Worm (Caenorhabditis elegans): ENCODE data around the gene Y51H7C.1.
A peak's percentile ranks its signal among the peaks of the same experiment; 100 is the strongest.

The Y51H7C.1 gene

DNA sequence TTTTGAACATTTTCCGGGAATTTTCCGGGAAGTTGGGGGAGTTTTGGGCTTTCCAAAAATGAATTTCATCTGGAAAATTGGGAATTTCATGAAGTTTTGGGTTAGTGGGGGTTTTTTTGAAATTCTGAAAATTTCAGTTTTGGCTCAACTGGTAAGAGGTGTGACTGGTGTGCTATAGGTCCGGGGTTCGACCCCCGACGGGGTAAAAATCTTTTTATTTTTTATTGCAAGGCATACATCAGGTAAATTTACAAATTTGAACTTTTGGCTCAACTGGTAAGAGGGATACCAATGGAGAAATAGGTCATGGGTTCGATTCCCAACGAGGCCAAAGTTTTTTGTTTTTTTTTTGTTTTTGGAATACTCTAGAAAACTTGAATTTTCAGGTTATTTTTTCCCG, 14.1 kb downstream of the Y51H7C.1 start:
- TF ChIP-seq sea-2 (GFP tag; optimal IDR thresholded peaks at IDR 0.05), result no peak
- no peak for TF ChIP-seq daf-12 (tag; optimal IDR thresholded peaks at IDR 0.05)
- no peak for TF ChIP-seq unc-39 (tag; optimal IDR thresholded peaks at IDR 0.05)
- no peak for TF ChIP-seq ceh-82 (tag; optimal IDR thresholded peaks at IDR 0.05)
- TF ChIP-seq mdl-1 (tag; optimal IDR thresholded peaks at IDR 0.05), result no peak
- no peak for TF ChIP-seq pqm-1 (tag; optimal IDR thresholded peaks at IDR 0.05)

DNA sequence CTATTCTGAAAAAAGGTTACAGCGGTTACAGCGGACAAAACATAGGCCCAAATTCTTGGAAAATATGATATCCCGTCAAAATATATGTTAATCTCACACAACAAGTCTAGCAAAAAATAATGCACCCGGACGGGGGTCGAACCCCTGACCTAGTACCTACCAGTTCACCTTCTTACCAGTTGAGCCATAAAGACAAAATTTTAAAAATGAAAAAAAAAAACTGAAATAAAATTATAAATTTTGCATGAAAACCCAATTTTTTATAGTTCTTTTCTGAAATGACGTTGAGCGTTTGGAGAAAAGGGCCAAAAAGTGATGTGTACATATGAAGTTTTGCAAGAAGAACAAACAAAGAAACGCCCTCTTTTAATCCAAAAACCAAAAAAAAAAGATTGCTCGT, 14.9 kb downstream of the Y51H7C.1 start:
- TF ChIP-seq fkh-10 (GFP tag; optimal IDR thresholded peaks at IDR 0.05) (no peak), nhr-43 (tag; optimal IDR thresholded peaks at IDR 0.05; ENCODE audit: poor library complexity, severe bottlenecking) (no peak), ceh-16 (tag; optimal IDR thresholded peaks at IDR 0.05) (no peak), ztf-4 (tag; optimal IDR thresholded peaks at IDR 0.05) (no peak), ama-1 (optimal IDR thresholded peaks at IDR 0.05) (no peak), hmg-11 (tag; optimal IDR thresholded peaks at IDR 0.05) (no peak), sea-2 (GFP tag; optimal IDR thresholded peaks at IDR 0.05) (no peak), nhr-237 (tag; optimal IDR thresholded peaks at IDR 0.05) (no peak), lsy-12 (tag; optimal IDR thresholded peaks at IDR 0.05) (no peak), fos-1 (tag; optimal IDR thresholded peaks at IDR 0.05) (no peak), elt-1 (tag; optimal IDR thresholded peaks at IDR 0.05) (no peak), unc-62 (GFP tag; optimal IDR thresholded peaks at IDR 0.05) (no peak), pqm-1 (tag; optimal IDR thresholded peaks at IDR 0.05) (no peak), aly-2 (tag; optimal IDR thresholded peaks at IDR 0.05) (no peak), nhr-67 (tag; optimal IDR thresholded peaks at IDR 0.05) (no peak)

DNA sequence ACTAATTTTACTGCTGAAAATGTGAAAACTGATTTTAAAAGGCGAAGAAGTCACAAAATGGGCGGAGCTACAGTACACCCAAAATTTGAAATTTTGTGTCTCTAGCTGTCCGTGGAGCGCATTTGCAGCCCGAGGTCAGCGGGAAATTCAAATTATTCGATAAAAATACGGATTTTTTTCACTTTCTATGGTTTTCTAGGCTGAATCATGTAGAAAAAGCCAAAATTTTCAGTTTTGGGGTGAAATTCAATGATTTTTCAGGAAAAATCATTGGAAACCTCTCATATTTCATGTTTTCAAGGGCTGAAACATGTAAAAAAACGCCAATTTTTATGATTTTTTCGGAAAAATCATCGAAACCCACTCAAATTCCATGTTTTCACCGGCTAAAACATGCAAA, 23.3 kb downstream of the Y51H7C.1 start:
- TF ChIP-seq eor-1 (tag; optimal IDR thresholded peaks at IDR 0.05) (no peak), nhr-43 (tag; optimal IDR thresholded peaks at IDR 0.05; ENCODE audit: poor library complexity, severe bottlenecking) (no peak), nhr-67 (tag; optimal IDR thresholded peaks at IDR 0.05) (no peak), skn-1 (tag; optimal IDR thresholded peaks at IDR 0.05) (no peak), ceh-28 (tag; optimal IDR thresholded peaks at IDR 0.05) (no peak), R02D3.7 (tag; optimal IDR thresholded peaks at IDR 0.05) (no peak), nhr-77 (tag; optimal IDR thresholded peaks at IDR 0.05) (no peak), elt-2 (tag; optimal IDR thresholded peaks at IDR 0.05) (no peak), mml-1 (tag; optimal IDR thresholded peaks at IDR 0.05) (no peak), fos-1 (tag; optimal IDR thresholded peaks at IDR 0.05) (no peak), jun-1 (tag; optimal IDR thresholded peaks at IDR 0.05) (no peak), nhr-28 (tag; optimal IDR thresholded peaks at IDR 0.05) (no peak), mdl-1 (tag; optimal IDR thresholded peaks at IDR 0.05) (no peak), nfya-1 (tag; optimal IDR thresholded peaks at IDR 0.05; ENCODE audit: insufficient read depth) (no peak), nhr-11 (tag; optimal IDR thresholded peaks at IDR 0.05) (no peak), aly-2 (tag; optimal IDR thresholded peaks at IDR 0.05) (no peak), fkh-2 (tag; optimal IDR thresholded peaks at IDR 0.05) (no peak), nhr-12 (tag; optimal IDR thresholded peaks at IDR 0.05) (no peak), ama-1 (optimal IDR thresholded peaks at IDR 0.05) (no peak), lin-15B (tag; optimal IDR thresholded peaks at IDR 0.05) (no peak)

DNA sequence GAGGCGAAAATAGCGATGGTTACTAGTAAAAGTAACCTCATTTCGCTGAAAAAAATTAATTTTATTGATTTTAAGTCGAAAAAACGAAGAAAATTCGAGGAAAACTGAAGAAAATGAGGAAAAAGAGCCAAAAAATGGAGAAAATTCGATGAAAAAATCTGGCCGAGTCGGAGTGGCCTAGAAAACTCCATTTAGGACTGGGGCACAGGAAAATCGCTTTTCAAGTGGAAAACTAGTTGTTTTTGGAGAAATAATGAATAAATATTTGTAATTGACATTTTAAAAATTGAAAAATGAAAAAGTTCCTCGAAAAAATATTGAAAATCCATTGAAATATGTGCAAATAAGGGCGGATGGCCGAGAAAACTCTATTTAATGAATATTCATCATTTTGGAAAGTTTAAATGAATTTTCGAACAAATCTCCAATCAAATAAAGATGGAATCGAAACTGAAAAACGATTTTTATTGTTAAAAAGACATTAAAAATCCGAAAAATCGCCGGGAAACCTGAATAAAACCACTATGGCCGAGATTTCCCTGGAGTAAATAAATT, 32.8 kb downstream of the Y51H7C.1 start, which contains the start of gene emc-1:
TSS of gene emc-1 (minus strand) at position 45 of the 555 bp plus-strand sequence.
- TF ChIP-seq unc-62 (GFP tag; optimal IDR thresholded peaks at IDR 0.05) (no peak), lsy-12 (tag; optimal IDR thresholded peaks at IDR 0.05) (no peak), nhr-43 (tag; optimal IDR thresholded peaks at IDR 0.05; ENCODE audit: poor library complexity, severe bottlenecking) (no peak), pha-4 (tag; optimal IDR thresholded peaks at IDR 0.05) (peak; percentile 11)

DNA sequence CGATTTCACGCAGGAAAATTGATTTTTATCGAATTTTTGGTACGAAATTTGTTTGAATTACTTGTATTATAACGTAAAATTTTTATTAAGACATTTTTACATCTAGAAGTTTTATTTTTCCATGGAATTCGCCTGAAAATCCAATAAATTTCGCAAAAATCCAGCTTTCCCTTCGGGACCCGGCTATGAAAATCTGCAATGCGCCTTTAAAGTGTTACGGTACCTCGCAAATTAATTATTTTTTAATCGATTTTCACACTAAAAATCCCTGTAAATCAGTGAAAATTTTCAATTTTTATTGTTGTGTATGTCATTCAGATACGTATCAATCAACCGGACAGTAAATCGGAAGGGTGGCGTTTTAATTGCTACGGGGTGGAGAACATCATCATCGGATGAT, 33.4 kb downstream of the Y51H7C.1 start:
- TF ChIP-seq elt-2 (tag; optimal IDR thresholded peaks at IDR 0.05), result no peak
- TF ChIP-seq nhr-237 (tag; optimal IDR thresholded peaks at IDR 0.05), result no peak
- TF ChIP-seq ceh-82 (tag; optimal IDR thresholded peaks at IDR 0.05), result no peak
- TF ChIP-seq snpc-4 (tag; optimal IDR thresholded peaks at IDR 0.05), result no peak
- no peak for TF ChIP-seq egl-5 (tag; optimal IDR thresholded peaks at IDR 0.05)
- TF ChIP-seq fkh-2 (tag; optimal IDR thresholded peaks at IDR 0.05), result no peak
- TF ChIP-seq R02D3.7 (tag; optimal IDR thresholded peaks at IDR 0.05), result no peak
- TF ChIP-seq ceh-16 (tag; optimal IDR thresholded peaks at IDR 0.05), result no peak
- TF ChIP-seq egl-27 (tag; optimal IDR thresholded peaks at IDR 0.05), result no peak
- no peak for TF ChIP-seq pha-4 (tag; optimal IDR thresholded peaks at IDR 0.05)
- no peak for TF ChIP-seq nhr-12 (tag; optimal IDR thresholded peaks at IDR 0.05)
- no peak for TF ChIP-seq fkh-10 (GFP tag; optimal IDR thresholded peaks at IDR 0.05)
- no peak for TF ChIP-seq mdl-1 (tag; optimal IDR thresholded peaks at IDR 0.05)
- TF ChIP-seq nhr-23 (tag; optimal IDR thresholded peaks at IDR 0.05), result no peak
- no peak for TF ChIP-seq ama-1 (optimal IDR thresholded peaks at IDR 0.05)
- no peak for TF ChIP-seq tbx-2 (tag; optimal IDR thresholded peaks at IDR 0.05)
- no peak for TF ChIP-seq nhr-11 (tag; optimal IDR thresholded peaks at IDR 0.05)

Measured in whole organism, L3 larva.